Worm (Caenorhabditis elegans) whole organism, early embryonic: ENCODE measurements around the gene ZK154.4.
A peak's percentile ranks its signal among the peaks of the same experiment; 100 is the strongest.

Source experiments
- B0310.2 ChIP-seq: sonication (generic microtip); optimal IDR thresholded peaks from 2 replicates; lab custom pipeline; 2016; ENCODE audit warnings: mild to moderate bottlenecking, missing genetic modification characterization, missing compliant biosample characterization
- F13C5.2 ChIP-seq: sonication (generic microtip); optimal IDR thresholded peaks from 2 replicates; lab custom pipeline; 2017; ENCODE audit warnings: mild to moderate bottlenecking, missing genetic modification characterization, inconsistent platforms, missing compliant biosample characterization
- aly-1 ChIP-seq: sonication (generic microtip); optimal IDR thresholded peaks from 2 replicates; lab custom pipeline; 2016; ENCODE audit warnings: missing genetic modification characterization, missing compliant biosample characterization
- ama-1 ChIP-seq: fragments of 150-350 bp; optimal IDR thresholded peaks from 2 replicates; lab custom pipeline; 2014
- ceh-13 ChIP-seq: fragments of 200-800 bp; sonication (Bioruptor generic); optimal IDR thresholded peaks from 2 replicates; lab custom pipeline; 2018; ENCODE audit warnings: mild to moderate bottlenecking, missing genetic modification characterization, missing compliant biosample characterization
- ceh-36 ChIP-seq: sonication (generic microtip); optimal IDR thresholded peaks from 2 replicates; lab custom pipeline; 2016; ENCODE audit warnings: missing genetic modification characterization, inconsistent platforms, missing compliant biosample characterization
- ets-7 ChIP-seq: sonication (generic microtip); optimal IDR thresholded peaks from 2 replicates; lab custom pipeline; 2016; ENCODE audit warnings: missing genotype, missing genetic modification characterization, missing compliant biosample characterization
- flt-1 ChIP-seq: fragments of 200-800 bp; sonication (Bioruptor generic); IDR thresholded peaks from 2 replicates; pipeline ENCODE4 v1.3.6; 2022; ENCODE audit warnings: missing genetic modification characterization, missing compliant biosample characterization
- hmbx-1 ChIP-seq: sonication (generic microtip); optimal IDR thresholded peaks from 2 replicates; lab custom pipeline; 2016; ENCODE audit warnings: mild to moderate bottlenecking, missing genetic modification characterization, missing compliant biosample characterization
- hmg-4 ChIP-seq: fragments of 200-800 bp; sonication (Bioruptor generic); optimal IDR thresholded peaks from 2 replicates; lab custom pipeline; 2018; ENCODE audit warnings: mild to moderate bottlenecking, missing genetic modification characterization, missing compliant biosample characterization
- hnd-1 ChIP-seq: sonication (generic microtip); optimal IDR thresholded peaks from 2 replicates; lab custom pipeline; 2016; ENCODE audit warnings: missing genetic modification characterization, missing compliant biosample characterization
- pes-1 ChIP-seq: fragments of 200-800 bp; sonication (Bioruptor generic); IDR thresholded peaks from 2 replicates; pipeline ENCODE4 v1.3.6; 2022; ENCODE audit warnings: missing genetic modification reagents, missing genetic modification characterization, missing compliant biosample characterization
- scrt-1 ChIP-seq: fragments of 200-800 bp; sonication (Bioruptor generic); IDR thresholded peaks from 2 replicates; pipeline ENCODE4 v1.3.6; 2022; ENCODE audit warnings: missing genetic modification characterization, missing compliant biosample characterization
- sea-1 ChIP-seq: fragments of 200-800 bp; sonication (Bioruptor generic); conservative IDR thresholded peaks from 2 replicates; pipeline ENCODE4 v1.3.6; 2022; ENCODE audit warnings: missing genetic modification characterization, missing compliant biosample characterization
- tbx-11 ChIP-seq: fragments of 200-800 bp; sonication (Bioruptor generic); IDR thresholded peaks from 2 replicates; pipeline ENCODE4 v1.3.6; 2022; ENCODE audit warnings: missing genetic modification characterization, missing compliant biosample characterization
- tbx-37 ChIP-seq: fragments of 200-800 bp; sonication (Bioruptor generic); conservative IDR thresholded peaks from 2 replicates; pipeline ENCODE4 v1.3.6; 2022; ENCODE audit warnings: missing genetic modification reagents, missing genetic modification characterization, missing compliant biosample characterization
- tra-4 ChIP-seq: sonication (generic microtip); optimal IDR thresholded peaks from 2 replicates; lab custom pipeline; 2017; ENCODE audit warnings: missing genetic modification characterization, missing compliant biosample characterization

Gene ZK154.4

ce11 chrX:7782389-7782788, at the start of gene ZK154.4:
TSS of gene ZK154.4 (minus strand) at chrX:7782415.
- TF ChIP-seq sea-1 (GFP tag; lab: Robert Waterston, UW) (no peak), ets-7 (tag; lab: Kevin White, UChicago) (no peak), hmg-4 (GFP tag; lab: Kevin White, UChicago) (peak; percentile 15), tbx-37 (GFP tag; lab: Robert Waterston, UW) (no peak)

ce11 chrX:7827989-7828388, 45.8 kb upstream of the ZK154.4 start:
- TF ChIP-seq hmg-4 (GFP tag; lab: Kevin White, UChicago) (no peak), ama-1 (lab: Kevin White, UChicago) (no peak), pes-1 (GFP tag; lab: Robert Waterston, UW) (no peak), B0310.2 (tag; lab: Kevin White, UChicago) (no peak), tbx-11 (GFP tag; lab: Robert Waterston, UW) (no peak), sea-1 (GFP tag; lab: Robert Waterston, UW) (no peak), hnd-1 (no peak)

- TF ChIP-seq aly-1 (tag; lab: Kevin White, UChicago) = no peak
- TF ChIP-seq pes-1 (GFP tag; lab: Robert Waterston, UW) = no peak
- no peak for TF ChIP-seq B0310.2 (tag; lab: Kevin White, UChicago)
- no peak for TF ChIP-seq F13C5.2
- no peak for TF ChIP-seq scrt-1 (GFP tag; lab: Robert Waterston, UW)
- no peak for TF ChIP-seq tbx-37 (GFP tag; lab: Robert Waterston, UW)
- no peak for TF ChIP-seq ama-1 (lab: Kevin White, UChicago)
- no peak for TF ChIP-seq hnd-1
- TF ChIP-seq hmbx-1 (tag; lab: Kevin White, UChicago) = no peak
- no peak for TF ChIP-seq ceh-13 (GFP tag; lab: Kevin White, UChicago)
- no peak for TF ChIP-seq sea-1 (GFP tag; lab: Robert Waterston, UW)
- TF ChIP-seq hmg-4 (GFP tag; lab: Kevin White, UChicago) = no peak
- no peak for TF ChIP-seq ceh-36 (tag; lab: Kevin White, UChicago)
- no peak for TF ChIP-seq ets-7 (tag; lab: Kevin White, UChicago)
- no peak for TF ChIP-seq tra-4 (tag; lab: Kevin White, UChicago)
- no peak for TF ChIP-seq flt-1
- TF ChIP-seq tbx-11 (GFP tag; lab: Robert Waterston, UW) = no peak
Observed at ce11 chrX:7826590-7827260, 44.5 kb upstream of the ZK154.4 start.

- no peak for TF ChIP-seq tbx-11 (GFP tag; lab: Robert Waterston, UW)
- peak; percentile 60 for TF ChIP-seq ama-1 (lab: Kevin White, UChicago)
- TF ChIP-seq hmg-4 (GFP tag; lab: Kevin White, UChicago) = peak; percentile 14
- no peak for TF ChIP-seq pes-1 (GFP tag; lab: Robert Waterston, UW)
- no peak for TF ChIP-seq B0310.2 (tag; lab: Kevin White, UChicago)
- TF ChIP-seq tbx-37 (GFP tag; lab: Robert Waterston, UW) = no peak
Observed at ce11 chrX:7825707-7826106, 43.5 kb upstream of the ZK154.4 start.

- TF ChIP-seq flt-1 (no peak), sea-1 (GFP tag; lab: Robert Waterston, UW) (0 out of 2 replicates have a peak, but pooled peaks have one; percentile 48), tbx-37 (GFP tag; lab: Robert Waterston, UW) (no peak), ama-1 (lab: Kevin White, UChicago) (no peak), pes-1 (GFP tag; lab: Robert Waterston, UW) (peak; percentile 46; the same call in 1 of the 2 replicates), hmg-4 (GFP tag; lab: Kevin White, UChicago) (peak; percentile 87), scrt-1 (GFP tag; lab: Robert Waterston, UW) (no peak), hnd-1 (no peak), aly-1 (tag; lab: Kevin White, UChicago) (peak; percentile 64), ceh-36 (tag; lab: Kevin White, UChicago) (peak; percentile 45), ceh-13 (GFP tag; lab: Kevin White, UChicago) (no peak), tbx-11 (GFP tag; lab: Robert Waterston, UW) (no peak), B0310.2 (tag; lab: Kevin White, UChicago) (no peak), hmbx-1 (tag; lab: Kevin White, UChicago) (no peak), F13C5.2 (peak; percentile 60), ets-7 (tag; lab: Kevin White, UChicago) (no peak), tra-4 (tag; lab: Kevin White, UChicago) (no peak)
Observed at ce11 chrX:7823108-7823704, 41.0 kb upstream of the ZK154.4 start, which contains the start of gene eef-1A.2. TSS of gene eef-1A.2 (plus strand) at chrX:7823654.

ce11 chrX:7817555-7817954, 35.3 kb upstream of the ZK154.4 start:
- TF ChIP-seq scrt-1 (GFP tag; lab: Robert Waterston, UW) (no peak), ceh-13 (GFP tag; lab: Kevin White, UChicago) (no peak), pes-1 (GFP tag; lab: Robert Waterston, UW) (no peak), ceh-36 (tag; lab: Kevin White, UChicago) (no peak), B0310.2 (tag; lab: Kevin White, UChicago) (no peak), flt-1 (no peak), hmg-4 (GFP tag; lab: Kevin White, UChicago) (no peak), hnd-1 (no peak), F13C5.2 (no peak), ets-7 (tag; lab: Kevin White, UChicago) (no peak), hmbx-1 (tag; lab: Kevin White, UChicago) (no peak)

- no peak for TF ChIP-seq pes-1 (GFP tag; lab: Robert Waterston, UW)
- TF ChIP-seq F13C5.2 = no peak
- no peak for TF ChIP-seq aly-1 (tag; lab: Kevin White, UChicago)
- TF ChIP-seq sea-1 (GFP tag; lab: Robert Waterston, UW) = no peak
- TF ChIP-seq hmbx-1 (tag; lab: Kevin White, UChicago) = no peak
- TF ChIP-seq tra-4 (tag; lab: Kevin White, UChicago) = no peak
- no peak for TF ChIP-seq ceh-13 (GFP tag; lab: Kevin White, UChicago)
- no peak for TF ChIP-seq tbx-11 (GFP tag; lab: Robert Waterston, UW)
Observed at ce11 chrX:7816434-7816974, 34.3 kb upstream of the ZK154.4 start, which contains the start of the genes sek-1 and R03G5.6. TSS of gene sek-1 (plus strand) at chrX:7816734. TSS of gene R03G5.6 (minus strand) at chrX:7816924.
